Fruit fly (Drosophila melanogaster): ENCODE results near the gene CG6180.

CG6180 gene

DNA sequence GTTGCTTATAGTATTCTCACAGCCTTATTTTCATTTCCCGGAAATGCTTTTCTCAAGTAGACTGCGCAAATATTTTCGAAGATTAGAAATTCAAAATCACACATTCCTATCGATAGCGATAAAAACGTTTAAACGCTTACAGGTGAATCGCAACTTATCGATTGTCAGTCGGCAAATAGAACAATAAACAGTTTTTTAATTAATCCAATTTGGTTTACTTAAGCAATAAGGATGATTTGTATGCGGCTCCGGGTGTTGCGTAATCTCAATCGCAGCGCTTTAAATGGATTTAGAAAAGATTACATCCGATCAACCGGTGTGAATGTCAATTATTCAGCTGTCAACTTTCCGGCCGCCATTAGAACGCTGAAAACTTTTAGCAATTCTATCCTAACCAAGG, at the start of gene CG6180, which contains the start of gene CG15484:
CG6180 (plus strand) TSS at position 122 of the 400 bp plus-strand sequence.
CG15484 (minus strand) TSS at position 172 of the 400 bp plus-strand sequence.
- TF ChIP-seq Dll (optimal IDR thresholded peaks at IDR 0.05) = no peak
- no peak for TF ChIP-seq EcR (GFP tag; optimal IDR thresholded peaks at IDR 0.05)
- no peak for TF ChIP-seq CG8478 (optimal IDR thresholded peaks at IDR 0.05)
- no peak for TF ChIP-seq psq (optimal IDR thresholded peaks at IDR 0.05)
- no peak for TF ChIP-seq pan (optimal IDR thresholded peaks at IDR 0.05)
- TF ChIP-seq usp (GFP tag; optimal IDR thresholded peaks at IDR 0.05) = no peak

- no peak for TF ChIP-seq Dll (optimal IDR thresholded peaks at IDR 0.05)
Measured at dm6 chr2L:12666002-12666576, 41.4 kb upstream of the CG6180 start.

- TF ChIP-seq pan (optimal IDR thresholded peaks at IDR 0.05) (no peak), psq (optimal IDR thresholded peaks at IDR 0.05) (no peak), EcR (GFP tag; optimal IDR thresholded peaks at IDR 0.05) (no peak), Dll (optimal IDR thresholded peaks at IDR 0.05) (no peak), CG8478 (optimal IDR thresholded peaks at IDR 0.05) (no peak), usp (GFP tag; optimal IDR thresholded peaks at IDR 0.05) (no peak)
Measured at dm6 chr2L:12669614-12670013, 37.8 kb upstream of the CG6180 start, which contains the start of gene Nepl7. Gene Nepl7, minus strand, starts transcription at chr2L:12669714.

DNA sequence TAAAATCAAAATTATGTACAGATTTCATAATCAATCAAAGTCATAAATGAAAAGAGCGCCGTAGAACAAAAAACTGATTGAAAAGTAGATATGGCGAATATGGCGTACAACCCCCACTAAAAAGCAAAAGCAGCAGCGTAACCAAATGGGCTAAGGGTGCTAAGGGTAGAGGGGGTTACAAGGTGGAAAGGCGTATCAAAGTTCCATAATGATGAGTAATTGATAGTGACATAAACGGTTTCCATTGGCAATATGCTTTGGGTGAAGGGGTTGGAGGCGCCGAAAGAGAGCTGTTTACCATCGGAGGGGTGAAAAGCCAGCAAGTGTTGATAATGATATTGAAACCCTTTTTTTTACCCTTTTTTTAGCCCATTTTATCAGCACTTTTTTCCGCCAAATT, 35.2 kb upstream of the CG6180 start:
- no peak for TF ChIP-seq CG8478 (optimal IDR thresholded peaks at IDR 0.05)
- no peak for TF ChIP-seq psq (optimal IDR thresholded peaks at IDR 0.05)
- no peak for TF ChIP-seq usp (GFP tag; optimal IDR thresholded peaks at IDR 0.05)
- no peak for TF ChIP-seq Dll (optimal IDR thresholded peaks at IDR 0.05)
- no peak for TF ChIP-seq EcR (GFP tag; optimal IDR thresholded peaks at IDR 0.05)
- TF ChIP-seq pan (optimal IDR thresholded peaks at IDR 0.05) = no peak

dm6 chr2L:12674365-12674764, 33.1 kb upstream of the CG6180 start:
- TF ChIP-seq pan (optimal IDR thresholded peaks at IDR 0.05) (no peak), EcR (GFP tag; optimal IDR thresholded peaks at IDR 0.05) (no peak), Dll (optimal IDR thresholded peaks at IDR 0.05) (no peak), CG8478 (optimal IDR thresholded peaks at IDR 0.05) (no peak), usp (GFP tag; optimal IDR thresholded peaks at IDR 0.05) (no peak), psq (optimal IDR thresholded peaks at IDR 0.05) (no peak)

- TF ChIP-seq Dll (optimal IDR thresholded peaks at IDR 0.05) (no peak), EcR (GFP tag; optimal IDR thresholded peaks at IDR 0.05) (no peak), usp (GFP tag; optimal IDR thresholded peaks at IDR 0.05) (no peak), pan (optimal IDR thresholded peaks at IDR 0.05) (no peak), CG8478 (optimal IDR thresholded peaks at IDR 0.05) (no peak), psq (optimal IDR thresholded peaks at IDR 0.05) (no peak)
Measured at dm6 chr2L:12678286-12678685, 29.2 kb upstream of the CG6180 start.

DNA sequence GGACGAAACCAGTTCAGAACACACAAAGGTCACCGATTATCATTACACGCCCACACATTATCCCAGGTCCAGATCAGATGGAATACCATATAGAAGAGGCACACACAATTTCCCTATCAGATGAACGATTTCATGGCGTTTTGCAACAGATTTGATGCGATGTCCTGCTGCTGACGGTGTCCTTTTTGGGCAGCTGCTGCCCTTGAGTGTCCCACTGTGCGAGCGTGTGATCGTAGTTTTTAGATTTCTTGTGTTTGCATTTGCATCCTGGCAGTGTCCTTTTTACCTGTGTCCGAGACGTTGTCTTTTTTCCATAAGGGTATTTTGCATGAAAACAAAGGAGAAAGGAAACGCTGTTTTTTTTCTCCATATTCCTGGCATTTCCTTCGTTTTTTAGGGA, 28.2 kb upstream of the CG6180 start:
- TF ChIP-seq usp (GFP tag; optimal IDR thresholded peaks at IDR 0.05) = no peak
- no peak for TF ChIP-seq Dll (optimal IDR thresholded peaks at IDR 0.05)
- no peak for TF ChIP-seq psq (optimal IDR thresholded peaks at IDR 0.05)
- TF ChIP-seq CG8478 (optimal IDR thresholded peaks at IDR 0.05) = no peak
- TF ChIP-seq pan (optimal IDR thresholded peaks at IDR 0.05) = no peak
- no peak for TF ChIP-seq EcR (GFP tag; optimal IDR thresholded peaks at IDR 0.05)

dm6 chr2L:12681603-12682368, 25.7 kb upstream of the CG6180 start:
- TF ChIP-seq pan (optimal IDR thresholded peaks at IDR 0.05) = no peak
- TF ChIP-seq Dll (optimal IDR thresholded peaks at IDR 0.05) = no peak
- no peak for TF ChIP-seq CG8478 (optimal IDR thresholded peaks at IDR 0.05)
- no peak for TF ChIP-seq usp (GFP tag; optimal IDR thresholded peaks at IDR 0.05)
- TF ChIP-seq EcR (GFP tag; optimal IDR thresholded peaks at IDR 0.05) = no peak
- no peak for TF ChIP-seq psq (optimal IDR thresholded peaks at IDR 0.05)

- TF ChIP-seq EcR (GFP tag; optimal IDR thresholded peaks at IDR 0.05) (no peak), Dll (optimal IDR thresholded peaks at IDR 0.05) (no peak), usp (GFP tag; optimal IDR thresholded peaks at IDR 0.05) (no peak), pan (optimal IDR thresholded peaks at IDR 0.05) (no peak)
Measured at dm6 chr2L:12686811-12687210, 20.6 kb upstream of the CG6180 start.

DNA sequence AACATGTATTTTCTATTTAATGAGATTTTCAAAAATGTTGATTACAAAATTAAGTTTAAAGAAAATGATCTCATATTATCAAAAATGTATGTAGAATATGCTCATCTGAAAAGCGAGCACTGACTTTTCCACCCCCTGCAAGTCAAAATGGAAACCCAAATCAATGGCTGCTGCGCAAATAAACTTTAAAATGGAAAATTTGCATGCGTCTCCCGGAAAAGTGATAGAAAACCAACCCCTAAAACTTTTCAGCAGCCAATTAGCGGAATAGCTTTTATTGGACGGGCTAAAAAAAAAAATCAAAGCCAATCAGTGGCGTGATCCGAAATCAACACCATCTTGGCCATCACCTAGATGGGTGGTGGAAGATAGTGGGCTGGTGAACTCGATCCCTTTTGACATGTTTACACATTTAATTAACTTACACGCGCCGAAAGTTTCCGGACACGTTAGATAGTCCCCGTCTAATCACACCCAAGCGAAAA, 18.1 kb upstream of the CG6180 start:
- TF ChIP-seq pan (optimal IDR thresholded peaks at IDR 0.05) (no peak), psq (optimal IDR thresholded peaks at IDR 0.05) (no peak), Dll (optimal IDR thresholded peaks at IDR 0.05) (no peak), EcR (GFP tag; optimal IDR thresholded peaks at IDR 0.05) (no peak), usp (GFP tag; optimal IDR thresholded peaks at IDR 0.05) (no peak), CG8478 (optimal IDR thresholded peaks at IDR 0.05) (no peak)

dm6 chr2L:12692343-12693079, 14.9 kb upstream of the CG6180 start, which contains the start of the genes CCT4 and CG6153:
Gene CCT4, minus strand, starts transcription at chr2L:12692934.
Gene CG6153, plus strand, starts transcription at chr2L:12692993.
- no peak for TF ChIP-seq psq (optimal IDR thresholded peaks at IDR 0.05)
- TF ChIP-seq pan (optimal IDR thresholded peaks at IDR 0.05) = no peak
- TF ChIP-seq Dll (optimal IDR thresholded peaks at IDR 0.05) = no peak
- TF ChIP-seq CG8478 (optimal IDR thresholded peaks at IDR 0.05) = no peak
- no peak for TF ChIP-seq EcR (GFP tag; optimal IDR thresholded peaks at IDR 0.05)
- no peak for TF ChIP-seq usp (GFP tag; optimal IDR thresholded peaks at IDR 0.05)
